Fruit fly (Drosophila melanogaster): ENCODE results near the gene CG31815.

The CG31815 gene

DNA sequence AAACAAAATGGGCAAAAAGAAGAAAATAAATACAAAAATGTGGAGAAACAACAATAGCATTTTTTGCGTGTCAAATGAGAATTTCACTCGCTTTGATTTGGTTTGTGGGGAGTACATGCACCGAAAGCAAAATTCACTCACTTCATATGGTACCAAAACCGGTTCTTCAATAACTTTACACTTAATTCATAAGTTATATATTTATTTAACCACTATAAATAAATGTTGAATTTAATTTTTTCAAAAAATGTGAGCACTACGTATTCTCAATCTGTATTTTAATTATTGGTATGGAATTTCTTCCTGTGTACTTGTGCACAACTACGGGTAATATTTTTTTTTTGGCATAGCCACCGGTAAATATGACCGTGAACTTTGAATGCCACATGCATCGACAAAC is 23.6 kb downstream of the CG31815 start (continued):
- TF ChIP-seq Ets97D (GFP tag; optimal IDR thresholded peaks at IDR 0.05): no peak
- no peak for TF ChIP-seq Oli (tag; optimal IDR thresholded peaks at IDR 0.05)
- TF ChIP-seq CG2712 (tag; optimal IDR thresholded peaks at IDR 0.05): peak; percentile 15
- no peak for TF ChIP-seq Dek (tag; optimal IDR thresholded peaks at IDR 0.05)
- TF ChIP-seq vfl (GFP tag; optimal IDR thresholded peaks at IDR 0.05): no peak
- no peak for TF ChIP-seq CG15514 (GFP tag; optimal IDR thresholded peaks at IDR 0.05)
- no peak for TF ChIP-seq gro (GFP tag; optimal IDR thresholded peaks at IDR 0.05)
- no peak for TF ChIP-seq CG17912 (GFP tag; optimal IDR thresholded peaks at IDR 0.05)
- TF ChIP-seq CG17186 (GFP tag; optimal IDR thresholded peaks at IDR 0.05): no peak
- no peak for TF ChIP-seq chif (GFP tag; optimal IDR thresholded peaks at IDR 0.05)
- no peak for TF ChIP-seq CG13894 (tag; optimal IDR thresholded peaks at IDR 0.05)
- TF ChIP-seq dmrt99B (tag; optimal IDR thresholded peaks at IDR 0.05): peak; percentile 28
- TF ChIP-seq Drgx (GFP tag; IDR thresholded peaks at IDR 0.05): peak; percentile 44
- 0 out of 3 replicates have a peak, but pooled peaks have one; percentile 20 for TF ChIP-seq CG34422 (GFP tag; IDR thresholded peaks at IDR 0.05)
- TF ChIP-seq bigmax (GFP tag; optimal IDR thresholded peaks at IDR 0.05): no peak
- TF ChIP-seq ken (GFP tag; IDR thresholded peaks at IDR 0.05): no peak
- peak; percentile 15 for TF ChIP-seq Sox100B (GFP tag; optimal IDR thresholded peaks at IDR 0.05)
- no peak for TF ChIP-seq CG2120 (GFP tag; optimal IDR thresholded peaks at IDR 0.05)
- no peak for TF ChIP-seq CG9437 (GFP tag; optimal IDR thresholded peaks at IDR 0.05)
- TF ChIP-seq Neu2 (GFP tag; optimal IDR thresholded peaks at IDR 0.05; ENCODE audit: borderline replicate concordance): no peak
- TF ChIP-seq insv (GFP tag; optimal IDR thresholded peaks at IDR 0.05): no peak
- no peak for TF ChIP-seq CG12942 (GFP tag; optimal IDR thresholded peaks at IDR 0.05)
- no peak for TF ChIP-seq CG9817 (tag; optimal IDR thresholded peaks at IDR 0.05)
- no peak for TF ChIP-seq NfI (GFP tag; optimal IDR thresholded peaks at IDR 0.05)
- no peak for TF ChIP-seq bbx (GFP tag; IDR thresholded peaks at IDR 0.05; ENCODE audit: partially characterized antibody)
- TF ChIP-seq Mrtf (GFP tag; IDR thresholded peaks at IDR 0.05): no peak
- no peak for TF ChIP-seq bowl (GFP tag; IDR thresholded peaks at IDR 0.05)
- TF ChIP-seq fd3F (GFP tag; optimal IDR thresholded peaks at IDR 0.05): no peak
- TF ChIP-seq CG7556 (GFP tag; optimal IDR thresholded peaks at IDR 0.05): no peak
- TF ChIP-seq pzg (GFP tag; optimal IDR thresholded peaks at IDR 0.05): no peak
- TF ChIP-seq CG4328 (GFP tag; optimal IDR thresholded peaks at IDR 0.05): no peak
- TF ChIP-seq CG12769 (tag; optimal IDR thresholded peaks at IDR 0.05): no peak
- TF ChIP-seq CG15073 (GFP tag; optimal IDR thresholded peaks at IDR 0.05): no peak
- TF ChIP-seq peb (GFP tag; IDR thresholded peaks at IDR 0.05): no peak
- TF ChIP-seq Atf6 (GFP tag; IDR thresholded peaks at IDR 0.05): no peak
- TF ChIP-seq PHDP (tag; optimal IDR thresholded peaks at IDR 0.05): peak; percentile 18
- TF ChIP-seq CG2889 (GFP tag; IDR thresholded peaks at IDR 0.05): 0 out of 3 replicates have a peak, but pooled peaks have one; percentile 7
- 0 out of 3 replicates have a peak, but pooled peaks have one; percentile 22 for TF ChIP-seq Aef1 (GFP tag; IDR thresholded peaks at IDR 0.05)
- TF ChIP-seq ssp (GFP tag; IDR thresholded peaks at IDR 0.05): no peak
- TF ChIP-seq CG3995 (GFP tag; optimal IDR thresholded peaks at IDR 0.05): no peak
- TF ChIP-seq slp2 (GFP tag; optimal IDR thresholded peaks at IDR 0.05): no peak
- TF ChIP-seq da (GFP tag; optimal IDR thresholded peaks at IDR 0.05): no peak
- no peak for TF ChIP-seq wdn (GFP tag; IDR thresholded peaks at IDR 0.05)
- TF ChIP-seq gem (tag; optimal IDR thresholded peaks at IDR 0.05): peak; percentile 54
- no peak for TF ChIP-seq usp (GFP tag; optimal IDR thresholded peaks at IDR 0.05)
- TF ChIP-seq corto (GFP tag; optimal IDR thresholded peaks at IDR 0.05): no peak
- peak; percentile 51; the same call in 1 of the 2 replicates for TF ChIP-seq Xrp1 (GFP tag; IDR thresholded peaks at IDR 0.05)
- no peak for TF ChIP-seq CG10321 (GFP tag; IDR thresholded peaks at IDR 0.05)
- TF ChIP-seq CTCF (GFP tag; optimal IDR thresholded peaks at IDR 0.05): no peak
- no peak for TF ChIP-seq gfzf (GFP tag; optimal IDR thresholded peaks at IDR 0.05)
- TF ChIP-seq CG31365 (tag; optimal IDR thresholded peaks at IDR 0.05): no peak
- no peak for TF ChIP-seq CG11398 (GFP tag; optimal IDR thresholded peaks at IDR 0.05)
